Worm (Caenorhabditis elegans) whole organism, early embryonic: Measurements from ENCODE around the gene spig-1.

ENCODE experiments used
- B0310.2 ChIP-seq: sonication (generic microtip); optimal IDR thresholded peaks from 2 replicates; lab custom pipeline; 2016; ENCODE audit warnings: mild to moderate bottlenecking, missing genetic modification characterization, missing compliant biosample characterization
- F13C5.2 ChIP-seq: sonication (generic microtip); optimal IDR thresholded peaks from 2 replicates; lab custom pipeline; 2017; ENCODE audit warnings: mild to moderate bottlenecking, missing genetic modification characterization, inconsistent platforms, missing compliant biosample characterization
- aly-1 ChIP-seq: sonication (generic microtip); optimal IDR thresholded peaks from 2 replicates; lab custom pipeline; 2016; ENCODE audit warnings: missing genetic modification characterization, missing compliant biosample characterization
- ama-1 ChIP-seq: fragments of 150-350 bp; optimal IDR thresholded peaks from 2 replicates; lab custom pipeline; 2014
- ceh-13 ChIP-seq: fragments of 200-800 bp; sonication (Bioruptor generic); optimal IDR thresholded peaks from 2 replicates; lab custom pipeline; 2018; ENCODE audit warnings: mild to moderate bottlenecking, missing genetic modification characterization, missing compliant biosample characterization
- ceh-36 ChIP-seq: sonication (generic microtip); optimal IDR thresholded peaks from 2 replicates; lab custom pipeline; 2016; ENCODE audit warnings: missing genetic modification characterization, inconsistent platforms, missing compliant biosample characterization
- ets-7 ChIP-seq: sonication (generic microtip); optimal IDR thresholded peaks from 2 replicates; lab custom pipeline; 2016; ENCODE audit warnings: missing genotype, missing genetic modification characterization, missing compliant biosample characterization
- flt-1 ChIP-seq: fragments of 200-800 bp; sonication (Bioruptor generic); IDR thresholded peaks from 2 replicates; pipeline ENCODE4 v1.3.6; 2022; ENCODE audit warnings: missing genetic modification characterization, missing compliant biosample characterization
- hmbx-1 ChIP-seq: sonication (generic microtip); optimal IDR thresholded peaks from 2 replicates; lab custom pipeline; 2016; ENCODE audit warnings: mild to moderate bottlenecking, missing genetic modification characterization, missing compliant biosample characterization
- hmg-4 ChIP-seq: fragments of 200-800 bp; sonication (Bioruptor generic); optimal IDR thresholded peaks from 2 replicates; lab custom pipeline; 2018; ENCODE audit warnings: mild to moderate bottlenecking, missing genetic modification characterization, missing compliant biosample characterization
- hnd-1 ChIP-seq: sonication (generic microtip); optimal IDR thresholded peaks from 2 replicates; lab custom pipeline; 2016; ENCODE audit warnings: missing genetic modification characterization, missing compliant biosample characterization
- pes-1 ChIP-seq: fragments of 200-800 bp; sonication (Bioruptor generic); IDR thresholded peaks from 2 replicates; pipeline ENCODE4 v1.3.6; 2022; ENCODE audit warnings: missing genetic modification reagents, missing genetic modification characterization, missing compliant biosample characterization
- scrt-1 ChIP-seq: fragments of 200-800 bp; sonication (Bioruptor generic); IDR thresholded peaks from 2 replicates; pipeline ENCODE4 v1.3.6; 2022; ENCODE audit warnings: missing genetic modification characterization, missing compliant biosample characterization
- sea-1 ChIP-seq: fragments of 200-800 bp; sonication (Bioruptor generic); conservative IDR thresholded peaks from 2 replicates; pipeline ENCODE4 v1.3.6; 2022; ENCODE audit warnings: missing genetic modification characterization, missing compliant biosample characterization
- tbx-11 ChIP-seq: fragments of 200-800 bp; sonication (Bioruptor generic); IDR thresholded peaks from 2 replicates; pipeline ENCODE4 v1.3.6; 2022; ENCODE audit warnings: missing genetic modification characterization, missing compliant biosample characterization
- tbx-37 ChIP-seq: fragments of 200-800 bp; sonication (Bioruptor generic); conservative IDR thresholded peaks from 2 replicates; pipeline ENCODE4 v1.3.6; 2022; ENCODE audit warnings: missing genetic modification reagents, missing genetic modification characterization, missing compliant biosample characterization
- tra-4 ChIP-seq: sonication (generic microtip); optimal IDR thresholded peaks from 2 replicates; lab custom pipeline; 2017; ENCODE audit warnings: missing genetic modification characterization, missing compliant biosample characterization

spig-1 gene

ce11 chrV:7089217-7089616 lies 37.7 kb downstream of the spig-1 start:
- TF ChIP-seq aly-1 (no peak), F13C5.2 (tag; lab: Kevin White, UChicago) (no peak), tbx-37 (no peak), sea-1 (GFP tag; lab: Robert Waterston, UW) (no peak), hmbx-1 (tag; lab: Kevin White, UChicago) (no peak), ama-1 (lab: Kevin White, UChicago) (no peak), B0310.2 (tag; lab: Kevin White, UChicago) (no peak), tbx-11 (no peak), tra-4 (tag; lab: Kevin White, UChicago) (no peak), hnd-1 (tag; lab: Kevin White, UChicago) (no peak), flt-1 (GFP tag; lab: Robert Waterston, UW) (no peak), scrt-1 (GFP tag; lab: Robert Waterston, UW) (no peak), pes-1 (GFP tag; lab: Robert Waterston, UW) (no peak), hmg-4 (GFP tag; lab: Kevin White, UChicago) (no peak), ceh-36 (tag; lab: Kevin White, UChicago) (no peak)

ce11 chrV:7091287-7091686 lies 39.8 kb downstream of the spig-1 start, which contains the start of gene nhr-286:
Gene nhr-286 (minus strand): TSS chrV:7091610.
- no peak for TF ChIP-seq ceh-36 (tag; lab: Kevin White, UChicago)
- TF ChIP-seq hmbx-1 (tag; lab: Kevin White, UChicago): no peak

DNA sequence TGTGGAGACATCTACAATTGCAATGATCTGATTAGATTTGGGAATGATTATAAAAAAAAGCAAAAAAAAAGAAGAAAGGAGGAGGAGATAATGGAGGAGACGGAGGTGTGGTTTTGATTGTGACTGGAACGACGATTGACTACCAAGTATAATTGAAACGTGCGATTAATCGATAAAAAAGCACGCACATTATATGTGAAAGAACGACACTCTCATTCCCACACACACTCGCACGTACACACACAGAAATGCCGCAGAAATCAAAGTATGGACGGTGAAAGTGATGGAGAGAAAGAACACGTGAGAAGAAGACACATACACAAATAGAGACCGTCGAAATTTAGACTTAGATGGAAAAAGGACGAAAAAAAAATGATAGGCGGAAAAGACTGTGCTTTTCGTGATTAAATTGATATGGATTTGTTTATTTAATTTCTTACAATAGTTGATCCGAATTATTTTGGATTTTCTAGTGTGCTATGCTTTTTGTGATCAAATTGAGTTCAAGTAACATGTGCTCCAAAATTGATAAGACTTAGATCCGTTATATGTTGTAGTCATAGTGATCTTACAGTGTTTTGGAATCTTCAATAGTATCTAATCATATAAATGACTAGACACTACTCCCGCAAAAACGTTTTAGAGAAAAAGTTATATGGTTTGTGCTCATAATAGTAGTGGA lies 42.3 kb downstream of the spig-1 start, which contains the start of gene nhr-135:
Gene nhr-135, minus strand, starts transcription at position 51 of the 682 bp plus-strand sequence.
- no peak for TF ChIP-seq ama-1 (lab: Kevin White, UChicago)
- no peak for TF ChIP-seq ceh-36 (tag; lab: Kevin White, UChicago)
- no peak for TF ChIP-seq tra-4 (tag; lab: Kevin White, UChicago)
- TF ChIP-seq tbx-11: no peak
- no peak for TF ChIP-seq pes-1 (GFP tag; lab: Robert Waterston, UW)
- no peak for TF ChIP-seq aly-1
- no peak for TF ChIP-seq ets-7
- no peak for TF ChIP-seq hmg-4 (GFP tag; lab: Kevin White, UChicago)
- no peak for TF ChIP-seq hmbx-1 (tag; lab: Kevin White, UChicago)
- no peak for TF ChIP-seq ceh-13 (GFP tag; lab: Kevin White, UChicago)
- no peak for TF ChIP-seq B0310.2 (tag; lab: Kevin White, UChicago)
- no peak for TF ChIP-seq tbx-37
- TF ChIP-seq F13C5.2 (tag; lab: Kevin White, UChicago): no peak
- no peak for TF ChIP-seq sea-1 (GFP tag; lab: Robert Waterston, UW)
- TF ChIP-seq hnd-1 (tag; lab: Kevin White, UChicago): no peak
- TF ChIP-seq flt-1 (GFP tag; lab: Robert Waterston, UW): no peak

- no peak for TF ChIP-seq aly-1
- TF ChIP-seq tbx-37: no peak
- no peak for TF ChIP-seq flt-1 (GFP tag; lab: Robert Waterston, UW)
- TF ChIP-seq F13C5.2 (tag; lab: Kevin White, UChicago): no peak
- no peak for TF ChIP-seq B0310.2 (tag; lab: Kevin White, UChicago)
- no peak for TF ChIP-seq hmbx-1 (tag; lab: Kevin White, UChicago)
- TF ChIP-seq hmg-4 (GFP tag; lab: Kevin White, UChicago): no peak
- no peak for TF ChIP-seq pes-1 (GFP tag; lab: Robert Waterston, UW)
- no peak for TF ChIP-seq tbx-11
- no peak for TF ChIP-seq ama-1 (lab: Kevin White, UChicago)
- TF ChIP-seq scrt-1 (GFP tag; lab: Robert Waterston, UW): no peak
- no peak for TF ChIP-seq ets-7
- TF ChIP-seq tra-4 (tag; lab: Kevin White, UChicago): no peak
- TF ChIP-seq ceh-13 (GFP tag; lab: Kevin White, UChicago): no peak
- no peak for TF ChIP-seq hnd-1 (tag; lab: Kevin White, UChicago)
- TF ChIP-seq sea-1 (GFP tag; lab: Robert Waterston, UW): no peak
- TF ChIP-seq ceh-36 (tag; lab: Kevin White, UChicago): no peak
Observed at ce11 chrV:7095254-7095990, 43.9 kb downstream of the spig-1 start.

DNA sequence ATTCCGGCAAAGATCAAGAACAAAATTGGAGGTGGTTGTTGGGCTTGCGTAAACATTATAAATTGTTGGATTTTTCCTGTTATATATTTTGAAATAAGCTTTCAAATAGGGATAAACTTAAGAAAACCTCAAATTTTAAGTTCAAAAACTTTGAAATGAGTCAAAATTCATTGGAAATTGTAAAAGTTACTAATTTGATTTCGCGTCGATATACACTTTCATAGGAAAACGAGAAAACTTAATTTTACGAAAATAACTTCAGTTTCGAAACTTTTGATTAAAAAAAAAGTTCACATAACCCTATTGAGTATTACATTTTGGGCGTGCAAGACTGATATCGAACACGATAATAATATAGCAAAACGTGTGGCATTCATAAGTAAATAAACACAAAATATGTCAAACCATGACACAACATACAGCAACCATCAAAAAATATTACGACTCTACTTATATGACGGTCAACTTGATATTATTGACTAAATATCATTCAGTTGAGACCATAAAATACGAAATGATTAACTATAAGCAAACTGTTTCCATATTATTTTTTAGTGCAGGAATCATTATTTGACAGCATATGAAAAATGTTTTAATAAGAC lies 44.7 kb downstream of the spig-1 start:
- TF ChIP-seq aly-1 (no peak), flt-1 (GFP tag; lab: Robert Waterston, UW) (no peak), hnd-1 (tag; lab: Kevin White, UChicago) (no peak), F13C5.2 (tag; lab: Kevin White, UChicago) (no peak), tra-4 (tag; lab: Kevin White, UChicago) (no peak), tbx-37 (no peak), hmg-4 (GFP tag; lab: Kevin White, UChicago) (no peak), scrt-1 (GFP tag; lab: Robert Waterston, UW) (no peak), ceh-36 (tag; lab: Kevin White, UChicago) (no peak), tbx-11 (no peak), B0310.2 (tag; lab: Kevin White, UChicago) (no peak), hmbx-1 (tag; lab: Kevin White, UChicago) (no peak), ceh-13 (GFP tag; lab: Kevin White, UChicago) (no peak), pes-1 (GFP tag; lab: Robert Waterston, UW) (no peak)

DNA sequence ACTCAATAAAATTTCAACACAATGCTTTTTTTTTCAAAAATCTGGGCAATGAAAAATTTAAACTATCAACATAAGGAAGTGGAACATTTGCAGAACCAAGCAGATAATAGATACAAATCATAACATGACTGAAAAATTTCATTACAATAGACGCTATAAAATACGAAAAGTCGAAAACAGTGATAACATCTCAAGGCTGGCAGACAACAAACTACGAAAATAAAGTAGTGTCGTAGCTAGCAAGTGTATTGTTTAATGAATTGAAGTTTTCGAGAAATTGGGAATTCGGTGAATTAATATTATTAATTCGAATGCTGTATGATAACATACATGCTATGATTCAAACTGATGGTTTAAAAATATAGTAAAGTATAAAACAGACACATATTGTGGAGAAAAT lies 45.3 kb downstream of the spig-1 start:
- TF ChIP-seq scrt-1 (GFP tag; lab: Robert Waterston, UW): no peak
- TF ChIP-seq pes-1 (GFP tag; lab: Robert Waterston, UW): no peak
- no peak for TF ChIP-seq B0310.2 (tag; lab: Kevin White, UChicago)
- no peak for TF ChIP-seq ceh-13 (GFP tag; lab: Kevin White, UChicago)
- TF ChIP-seq ama-1 (lab: Kevin White, UChicago): no peak
- TF ChIP-seq ets-7: no peak
- no peak for TF ChIP-seq F13C5.2 (tag; lab: Kevin White, UChicago)
- TF ChIP-seq tra-4 (tag; lab: Kevin White, UChicago): no peak
- TF ChIP-seq flt-1 (GFP tag; lab: Robert Waterston, UW): no peak
